Fruit fly (Drosophila melanogaster) whole organism, prepupa: ENCODE results near the gene Mpcp2.
A peak's percentile ranks its signal among the peaks of the same experiment; 100 is the strongest.

Experiments used
- Hr39 ChIP-seq: fragments of 200-800 bp; sonication (Bioruptor generic); optimal IDR thresholded peaks from 2 replicates; lab custom pipeline; 2016; ENCODE audit warnings: missing biosample characterization, missing genetic modification characterization
- svp ChIP-seq: fragments of 200-800 bp; sonication (Bioruptor generic); peaks from one replicate; lab custom pipeline; 2016; ENCODE audit warnings: missing biosample characterization, missing genetic modification characterization

dm6 chr3L:14531802-14532201 lies 5.6 kb upstream of the Mpcp2 start:
- peak; percentile 1 for TF ChIP-seq Hr39
- peak; percentile 66 for TF ChIP-seq svp (GFP tag; lab: Kevin White, UChicago)
